Fruit fly (Drosophila melanogaster) ovary, adult (tissue): ENCODE measurements around the gene Actn3.
"Not testable (repeated sequence)": the region's sequence is repeated elsewhere in the genome, so short reads cannot be mapped to it uniquely, and the experiment has no call there.

ENCODE experiments used
- CG17801 ChIP-seq: fragments of 200-800 bp; optimal IDR thresholded peaks from 2 replicates; lab custom pipeline; 2019; ENCODE audit warnings: missing biosample characterization, mild to moderate bottlenecking, missing genetic modification characterization, moderate library complexity; ENCODE audit not compliant: partially characterized antibody

Gene Actn3

dm6 chr3R:16977745-16978305, at the start of gene Actn3:
TSS of gene Actn3 (minus strand) at chr3R:16977795.
- no peak for TF ChIP-seq CG17801 (GFP tag; lab: Kevin White, UChicago)

DNA sequence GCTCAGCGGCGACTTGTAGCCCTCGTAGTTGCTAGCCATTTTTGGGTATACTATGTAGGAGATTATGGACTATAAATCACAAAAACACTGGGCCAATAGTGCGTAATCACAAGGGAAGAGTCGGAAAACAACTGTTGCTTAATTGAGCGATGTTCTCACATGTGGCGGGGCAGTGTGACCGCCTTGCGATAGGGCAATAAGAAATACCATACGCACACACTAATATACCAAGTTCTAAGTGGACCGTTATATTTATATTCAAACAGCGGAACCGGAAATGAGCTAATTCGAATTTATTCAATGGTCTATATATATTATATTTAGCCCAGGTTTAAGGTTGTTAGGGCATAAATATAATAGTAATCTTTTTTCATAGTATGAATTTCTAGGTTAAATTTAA, 43.4 kb upstream of the Actn3 start, which contains the start of gene Adsl:
TSS of gene Adsl (minus strand) at position 165 of the 400 bp plus-strand sequence.
- TF ChIP-seq CG17801 (GFP tag; lab: Kevin White, UChicago) = peak; percentile 85

DNA sequence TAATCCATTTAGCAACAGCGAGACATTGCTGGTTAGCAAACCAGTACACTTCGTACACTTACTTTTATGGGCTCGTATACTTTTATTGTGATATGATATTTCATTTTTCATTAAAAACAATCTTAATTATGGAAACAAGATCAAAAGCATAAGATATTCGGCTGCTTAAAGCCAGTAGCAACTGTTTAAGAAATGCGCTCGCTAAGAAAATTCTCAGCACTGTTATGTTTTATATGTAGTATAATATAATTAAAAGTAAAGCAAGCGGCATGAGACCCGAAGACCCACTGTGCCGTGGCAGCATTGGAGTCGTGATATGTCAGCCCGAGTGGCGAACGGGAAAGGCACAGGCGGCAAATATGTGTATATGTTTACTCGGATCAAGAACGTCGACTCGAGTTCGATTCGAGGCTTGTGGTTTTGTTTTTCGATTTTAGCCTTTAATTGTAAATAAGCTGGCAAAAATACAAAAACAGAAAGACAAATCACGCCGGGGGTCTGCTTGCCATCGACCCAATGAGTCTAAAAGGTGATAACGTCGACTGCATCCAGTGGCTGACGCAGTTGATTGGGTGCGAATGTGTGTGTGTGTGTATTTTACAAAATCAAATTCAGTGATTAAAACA, 41.4 kb upstream of the Actn3 start:
- no peak for TF ChIP-seq CG17801 (GFP tag; lab: Kevin White, UChicago)

dm6 chr3R:17016193-17016592, 38.6 kb upstream of the Actn3 start:
- no peak for TF ChIP-seq CG17801 (GFP tag; lab: Kevin White, UChicago)

DNA sequence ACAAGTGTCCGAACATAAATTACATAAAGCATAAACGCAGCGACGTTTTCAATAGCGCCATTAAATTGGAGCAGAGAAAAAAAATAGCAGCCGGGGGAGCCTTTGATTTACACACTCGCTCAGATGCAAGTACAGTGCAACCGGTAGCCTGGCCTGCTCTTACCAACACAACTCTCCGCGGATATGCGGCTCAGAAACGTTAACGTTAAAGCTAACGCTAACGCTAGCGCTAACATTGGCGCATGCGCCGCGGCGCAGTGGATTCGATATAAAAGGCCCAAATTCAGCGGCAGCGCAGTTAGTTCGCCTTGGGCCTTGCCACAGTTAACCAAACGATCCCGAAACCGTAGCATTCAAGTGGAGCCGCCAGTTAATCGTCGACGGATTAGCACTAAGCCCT, 36.7 kb upstream of the Actn3 start, which contains the start of gene Pxd:
TSS of gene Pxd (plus strand) at position 301 of the 400 bp plus-strand sequence.
- TF ChIP-seq CG17801 (GFP tag; lab: Kevin White, UChicago) = no peak

DNA sequence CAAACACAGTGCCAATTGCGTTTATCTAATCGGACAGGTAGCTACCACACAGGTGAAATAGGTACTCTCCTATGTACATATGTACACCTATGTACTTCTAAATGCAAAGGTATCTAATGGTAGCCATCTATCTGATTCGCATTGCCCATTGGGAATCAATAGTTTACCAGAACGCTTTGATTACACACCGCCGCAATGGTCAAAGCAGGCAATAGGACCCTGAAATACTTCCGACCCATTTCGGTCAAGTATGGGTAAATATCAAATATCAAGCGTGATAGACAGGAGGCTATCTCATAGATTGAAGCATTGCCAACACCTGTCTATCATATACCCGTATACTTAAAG, 31.1 kb upstream of the Actn3 start:
- TF ChIP-seq CG17801 (GFP tag; lab: Kevin White, UChicago) = no peak

DNA sequence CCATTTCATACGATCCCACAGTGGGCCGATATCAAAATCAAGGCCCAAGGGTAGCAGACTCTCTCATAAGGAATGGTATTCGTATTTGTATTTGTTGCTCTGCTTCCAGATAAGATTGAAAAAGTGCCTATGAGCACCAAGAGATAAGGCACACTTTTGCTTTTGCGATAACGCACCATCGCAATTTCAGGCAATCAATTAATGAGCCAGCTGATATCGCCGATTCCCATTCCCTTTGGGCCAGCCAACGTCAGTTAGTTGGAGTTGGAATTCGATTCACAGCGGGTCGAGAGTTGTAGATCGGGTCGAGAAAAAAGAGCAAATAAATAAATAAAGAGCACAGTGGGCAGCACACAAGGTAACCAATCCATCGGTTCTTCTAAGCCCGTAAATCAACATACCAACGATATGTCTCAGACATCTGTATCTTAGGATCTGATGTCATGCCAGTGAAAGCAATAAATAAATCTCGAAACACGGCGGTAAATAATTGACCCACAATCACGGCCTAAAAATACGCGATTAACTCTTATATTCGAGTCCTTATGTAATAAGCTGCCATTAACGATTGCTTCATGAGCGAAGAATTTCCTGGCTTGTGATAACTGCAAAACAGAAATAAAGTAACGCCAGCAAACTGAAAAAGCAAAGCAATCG, 30.6 kb upstream of the Actn3 start, which contains the start of gene CG8907:
TSS of gene CG8907 (plus strand) at position 252 of the 657 bp plus-strand sequence.
- no peak for TF ChIP-seq CG17801 (GFP tag; lab: Kevin White, UChicago)

- no peak for TF ChIP-seq CG17801 (GFP tag; lab: Kevin White, UChicago)
Observed at dm6 chr3R:17007336-17007735, 29.7 kb upstream of the Actn3 start.

DNA sequence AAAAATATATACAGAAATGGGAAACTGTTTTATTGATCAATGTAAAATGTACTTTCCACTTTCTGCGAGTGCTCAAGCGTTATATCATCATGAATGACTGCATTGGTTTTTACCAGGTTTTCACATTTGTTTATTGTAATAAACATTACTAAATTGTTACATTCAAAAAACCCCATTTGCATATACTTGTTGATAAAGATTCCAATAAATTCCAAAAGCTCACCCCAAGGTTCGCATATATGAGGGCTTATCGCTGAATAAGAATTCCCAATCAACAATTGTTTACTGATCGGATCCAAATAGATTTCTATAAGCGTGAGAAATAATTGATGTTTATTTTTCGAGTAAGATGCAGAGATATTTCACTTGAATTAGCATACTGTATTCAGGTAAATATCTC, 25.9 kb upstream of the Actn3 start:
- TF ChIP-seq CG17801 (GFP tag; lab: Kevin White, UChicago) = no peak

- TF ChIP-seq CG17801 (GFP tag; lab: Kevin White, UChicago) = no peak
Observed at dm6 chr3R:17002218-17003110, 24.9 kb upstream of the Actn3 start, which contains the start of the genes Sf3a1 and Irc. TSS of gene Sf3a1 (minus strand) at chr3R:17002355. TSS of gene Irc (plus strand) at chr3R:17002875.

DNA sequence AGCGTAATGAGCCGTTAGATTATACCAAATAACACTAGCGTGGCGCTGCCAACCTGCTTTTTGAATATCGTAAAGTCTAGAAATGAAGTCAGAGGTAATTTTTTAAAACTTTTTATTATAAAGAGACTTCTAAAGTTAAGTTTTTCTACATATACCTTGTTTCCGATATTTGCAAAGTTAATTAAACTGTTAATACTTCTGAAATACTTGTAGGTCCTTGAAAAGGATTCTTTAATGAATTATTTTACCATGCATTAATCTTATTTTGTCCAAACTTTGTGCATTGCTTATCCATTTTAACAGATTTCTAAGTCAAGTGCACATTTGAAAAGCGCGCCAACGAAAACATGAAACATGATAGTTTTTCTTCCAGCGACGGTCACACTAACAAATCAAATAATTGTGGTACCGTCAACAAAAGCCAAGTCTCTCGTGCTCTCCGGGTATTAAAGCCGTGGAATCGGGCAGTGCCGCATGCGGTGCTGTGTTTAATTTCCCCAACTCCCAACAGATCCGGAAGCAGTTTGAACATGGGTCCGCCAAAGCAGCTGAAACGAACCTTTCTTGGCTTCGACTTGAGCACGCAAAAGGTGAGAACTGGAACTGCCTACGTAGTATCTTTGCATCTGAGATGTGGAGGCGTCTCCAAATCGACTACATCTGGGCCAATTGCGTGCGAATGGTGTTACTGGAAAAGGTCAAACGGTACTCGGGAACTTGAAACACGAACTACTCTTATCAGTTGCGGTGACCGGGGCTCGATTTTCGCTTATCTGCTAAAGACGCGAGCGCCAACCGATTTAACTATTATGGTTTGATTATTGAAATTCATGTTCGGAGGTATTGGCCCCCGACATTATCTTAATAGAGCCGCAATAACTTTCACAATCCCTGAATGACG, 18.7 kb upstream of the Actn3 start, which contains the start of the genes EMC2A and CG3534:
TSS of gene EMC2A (minus strand) at position 13 of the 901 bp plus-strand sequence.
TSS of gene CG3534 (plus strand) at position 388 of the 901 bp plus-strand sequence.
- TF ChIP-seq CG17801 (GFP tag; lab: Kevin White, UChicago) = no peak

DNA sequence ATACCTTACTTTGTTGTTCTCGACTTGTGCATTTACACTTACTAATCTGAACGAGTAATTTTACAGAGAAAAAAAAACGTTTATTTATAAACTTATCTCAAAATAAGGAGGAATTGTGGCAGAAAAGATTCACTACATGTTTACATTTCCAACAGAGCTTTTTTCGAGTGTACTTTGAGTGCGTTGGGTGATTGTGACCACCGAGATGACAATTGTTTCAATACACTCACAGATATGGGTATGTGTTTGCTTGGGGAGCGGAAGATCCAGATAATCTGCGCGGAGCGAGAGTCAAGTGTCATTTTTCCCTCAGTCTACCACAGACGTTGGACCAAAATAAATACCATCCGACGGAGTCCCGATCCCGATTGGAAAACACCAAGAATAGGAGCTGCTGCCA, 15.1 kb upstream of the Actn3 start, which contains the start of gene CG31274:
TSS of gene CG31274 (plus strand) at position 301 of the 400 bp plus-strand sequence.
- TF ChIP-seq CG17801 (GFP tag; lab: Kevin White, UChicago) = not testable (repeated sequence)

DNA sequence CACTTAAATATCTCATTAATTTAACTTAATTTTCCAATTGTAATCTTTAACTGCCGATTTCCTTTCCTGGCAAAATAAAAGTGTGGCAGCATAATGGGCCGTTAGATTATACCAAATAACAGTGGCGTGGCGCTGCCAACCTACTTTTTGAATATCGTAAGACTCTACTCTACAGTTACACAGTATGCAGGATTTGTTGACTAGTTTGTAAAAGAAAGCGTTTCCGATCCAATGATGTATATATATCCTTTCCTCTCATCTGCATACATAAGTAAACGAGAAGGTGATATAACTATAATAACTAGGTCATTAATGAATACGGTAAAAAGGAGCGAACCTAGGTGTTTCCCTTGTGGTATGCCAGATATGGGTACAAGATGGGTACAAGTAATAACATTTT, 14.2 kb upstream of the Actn3 start, which contains the start of gene EMC2B:
TSS of gene EMC2B (minus strand) at position 98 of the 400 bp plus-strand sequence.
- TF ChIP-seq CG17801 (GFP tag; lab: Kevin White, UChicago) = no peak
